Fruit fly (Drosophila melanogaster) whole organism, embryonic: ENCODE measurements around the gene Cyt-c-p.
A peak's percentile ranks its signal among the peaks of the same experiment; 100 is the strongest.

ENCODE experiments used
- Bdp1 ChIP-seq: fragments of 200-800 bp; sonication (Bioruptor generic); optimal IDR thresholded peaks from 3 replicates; lab custom pipeline; 2016; ENCODE audit warnings: missing biosample characterization, missing genetic modification characterization
- CG11695 ChIP-seq: fragments of 200-800 bp; sonication (Bioruptor generic); IDR thresholded peaks from 3 replicates; pipeline ENCODE4 v1.3.6; 2022; ENCODE audit warnings: missing biosample characterization, missing genetic modification characterization
- CG14014 ChIP-seq: fragments of 200-800 bp; sonication (Bioruptor generic); IDR thresholded peaks from 2 replicates; pipeline ENCODE4 v1.3.6; 2022; ENCODE audit warnings: missing biosample characterization, missing genetic modification characterization
- CG15269 ChIP-seq: fragments of 200-800 bp; sonication (Bioruptor generic); optimal IDR thresholded peaks from 2 replicates; lab custom pipeline; 2018; ENCODE audit warnings: missing biosample characterization, mild to moderate bottlenecking, missing genetic modification characterization, moderate library complexity
- CG15601 ChIP-seq: fragments of 200-800 bp; sonication (Bioruptor generic); optimal IDR thresholded peaks from 3 replicates; lab custom pipeline; 2019; ENCODE audit warnings: missing biosample characterization, mild to moderate bottlenecking, missing genetic modification characterization, moderate library complexity
- CG15696 ChIP-seq: fragments of 200-800 bp; sonication (Bioruptor generic); optimal IDR thresholded peaks from 2 replicates; lab custom pipeline; 2019; ENCODE audit warnings: missing biosample characterization, mild to moderate bottlenecking, missing genetic modification characterization, moderate library complexity
- CG1647 ChIP-seq: fragments of 200-800 bp; sonication (Bioruptor generic); optimal IDR thresholded peaks from 3 replicates; lab custom pipeline; 2016; ENCODE audit warnings: missing biosample characterization, missing genetic modification characterization
- CG2120 ChIP-seq: fragments of 200-800 bp; sonication (Bioruptor generic); optimal IDR thresholded peaks from 3 replicates; lab custom pipeline; 2016; ENCODE audit warnings: missing biosample characterization, missing genetic modification characterization
- CG2678 ChIP-seq: fragments of 200-800 bp; sonication (Bioruptor generic); optimal IDR thresholded peaks from 3 replicates; lab custom pipeline; 2019; ENCODE audit warnings: missing biosample characterization, mild to moderate bottlenecking, missing genetic modification characterization, moderate library complexity
- CG30020 ChIP-seq: fragments of 200-800 bp; optimal IDR thresholded peaks from 2 replicates; lab custom pipeline; 2019; ENCODE audit warnings: missing biosample characterization, mild to moderate bottlenecking, missing genetic modification characterization, moderate library complexity
- CG34376 ChIP-seq: fragments of 200-800 bp; sonication (Bioruptor generic); optimal IDR thresholded peaks from 2 replicates; lab custom pipeline; 2018; ENCODE audit warnings: missing biosample characterization, mild to moderate bottlenecking, missing genetic modification characterization
- CG4360 ChIP-seq: fragments of 200-800 bp; sonication (Bioruptor generic); IDR thresholded peaks from 2 replicates; pipeline ENCODE4 v1.3.6; 2022; ENCODE audit warnings: missing biosample characterization, missing genetic modification characterization
- CG5953 ChIP-seq: fragments of 200-800 bp; sonication (Bioruptor generic); IDR thresholded peaks from 2 replicates; pipeline ENCODE4 v1.3.6; 2022; ENCODE audit warnings: missing biosample characterization, missing genetic modification characterization
- CG6765 ChIP-seq: fragments of 200-800 bp; sonication (Bioruptor generic); optimal IDR thresholded peaks from 3 replicates; lab custom pipeline; 2017; ENCODE audit warnings: missing biosample characterization, mild to moderate bottlenecking, missing genetic modification characterization
- CG6854 ChIP-seq: fragments of 200-800 bp; sonication (Bioruptor generic); optimal IDR thresholded peaks from 3 replicates; lab custom pipeline; 2017; ENCODE audit warnings: missing biosample characterization, mild to moderate bottlenecking, missing genetic modification characterization
- CG7963 ChIP-seq: fragments of 200-800 bp; sonication (Bioruptor generic); IDR thresholded peaks from 3 replicates; pipeline ENCODE4 v1.3.6; 2022; ENCODE audit warnings: missing biosample characterization, missing genetic modification characterization; ENCODE audit not compliant: partially characterized antibody
- Dad ChIP-seq: fragments of 200-800 bp; sonication (Bioruptor generic); optimal IDR thresholded peaks from 3 replicates; lab custom pipeline; 2016; ENCODE audit warnings: missing biosample characterization, missing genetic modification characterization
- Dip3 ChIP-seq: fragments of 200-800 bp; sonication (Bioruptor generic); optimal IDR thresholded peaks from 3 replicates; lab custom pipeline; 2016; ENCODE audit warnings: missing biosample characterization, missing genetic modification characterization
- E2f2 ChIP-seq: fragments of 200-800 bp; sonication (Bioruptor generic); IDR thresholded peaks from 2 replicates; pipeline ENCODE4 v1.3.6; 2022; ENCODE audit warnings: missing biosample characterization, missing genetic modification characterization
- Ets97D ChIP-seq: fragments of 200-800 bp; sonication (Bioruptor generic); optimal IDR thresholded peaks from 3 replicates; lab custom pipeline; 2016; ENCODE audit warnings: missing biosample characterization, missing genetic modification characterization
- H15 ChIP-seq: fragments of 200-800 bp; sonication (Bioruptor generic); IDR thresholded peaks from 3 replicates; pipeline ENCODE4 v1.3.6; 2022; ENCODE audit warnings: missing biosample characterization, missing genetic modification characterization
- HmgD ChIP-seq: fragments of 200-800 bp; sonication (Bioruptor generic); optimal IDR thresholded peaks from 3 replicates; lab custom pipeline; 2016; ENCODE audit warnings: missing biosample characterization, missing genetic modification characterization
- Kr ChIP-seq: fragments of 200-800 bp; sonication (Bioruptor generic); optimal IDR thresholded peaks from 2 replicates; lab custom pipeline; 2017; ENCODE audit warnings: missing biosample characterization, mild to moderate bottlenecking, missing genetic modification characterization
- MBD-R2 ChIP-seq: fragments of 200-800 bp; sonication (Bioruptor generic); IDR thresholded peaks from 2 replicates; pipeline ENCODE4 v1.3.6; 2022; ENCODE audit warnings: missing biosample characterization, missing genetic modification characterization
- MESR4 ChIP-seq: fragments of 200-800 bp; sonication (Bioruptor generic); optimal IDR thresholded peaks from 2 replicates; lab custom pipeline; 2018; ENCODE audit warnings: missing biosample characterization, mild to moderate bottlenecking, missing genetic modification characterization, moderate library complexity
- Mad ChIP-seq: fragments of 200-800 bp; sonication (Bioruptor generic); optimal IDR thresholded peaks from 2 replicates; lab custom pipeline; 2016; ENCODE audit warnings: missing biosample characterization, missing genetic modification characterization
- Mrtf ChIP-seq: fragments of 200-800 bp; sonication (Bioruptor generic); IDR thresholded peaks from 3 replicates; pipeline ENCODE4 v1.3.6; 2022; ENCODE audit warnings: missing biosample characterization, missing genetic modification characterization
- Myb ChIP-seq: fragments of 200-800 bp; sonication (Bioruptor generic); optimal IDR thresholded peaks from 2 replicates; lab custom pipeline; 2016; ENCODE audit warnings: missing biosample characterization, missing genetic modification characterization
- Oaz ChIP-seq: fragments of 200-800 bp; sonication (Bioruptor generic); IDR thresholded peaks from 2 replicates; pipeline ENCODE4 v1.3.6; 2022; ENCODE audit warnings: missing biosample characterization, missing genetic modification characterization
- bcd ChIP-seq: fragments of 200-800 bp; sonication (Bioruptor generic); optimal IDR thresholded peaks from 2 replicates; lab custom pipeline; 2017; ENCODE audit warnings: missing biosample characterization, mild to moderate bottlenecking, missing genetic modification characterization
- bowl ChIP-seq: fragments of 200-800 bp; sonication (Bioruptor generic); IDR thresholded peaks from 2 replicates; pipeline ENCODE4 v1.3.6; 2022; ENCODE audit warnings: missing biosample characterization, missing genetic modification characterization
- caup ChIP-seq: fragments of 200-800 bp; sonication (Bioruptor generic); optimal IDR thresholded peaks from 3 replicates; lab custom pipeline; 2017; ENCODE audit warnings: missing biosample characterization, mild to moderate bottlenecking, missing genetic modification characterization, moderate library complexity; ENCODE audit not compliant: severe bottlenecking
- da ChIP-seq: fragments of 200-800 bp; sonication (Bioruptor generic); optimal IDR thresholded peaks from 2 replicates; lab custom pipeline; 2016; ENCODE audit warnings: missing biosample characterization, missing genetic modification characterization
- dan ChIP-seq: fragments of 200-800 bp; sonication (Bioruptor generic); IDR thresholded peaks from 2 replicates; pipeline ENCODE4 v1.3.6; 2022; ENCODE audit warnings: missing biosample characterization, missing genetic modification characterization
- gfzf ChIP-seq: fragments of 200-800 bp; sonication (Bioruptor generic); optimal IDR thresholded peaks from 2 replicates; lab custom pipeline; 2016; ENCODE audit warnings: missing biosample characterization, mild to moderate bottlenecking, missing genetic modification characterization, moderate library complexity
- gsb ChIP-seq: fragments of 200-800 bp; sonication (Bioruptor generic); IDR thresholded peaks from 2 replicates; pipeline ENCODE4 v1.3.6; 2022; ENCODE audit warnings: missing biosample characterization, missing genetic modification characterization
- hbn ChIP-seq: fragments of 200-800 bp; sonication (Bioruptor generic); IDR thresholded peaks from 2 replicates; pipeline ENCODE4 v1.3.6; 2022; ENCODE audit warnings: missing biosample characterization, missing genetic modification characterization; ENCODE audit not compliant: partially characterized antibody
- luna ChIP-seq: fragments of 200-800 bp; sonication (Bioruptor generic); optimal IDR thresholded peaks from 2 replicates; lab custom pipeline; 2016; ENCODE audit warnings: missing biosample characterization, missing genetic modification characterization
- maf-S ChIP-seq: fragments of 200-800 bp; sonication (Bioruptor generic); optimal IDR thresholded peaks from 2 replicates; lab custom pipeline; 2016; ENCODE audit warnings: missing biosample characterization, missing genetic modification characterization
- mld ChIP-seq: fragments of 200-800 bp; sonication (Bioruptor generic); IDR thresholded peaks from 3 replicates; pipeline ENCODE4 v1.3.6; 2022; ENCODE audit warnings: missing biosample characterization, missing genetic modification characterization; ENCODE audit not compliant: partially characterized antibody
- nmo ChIP-seq: fragments of 200-800 bp; sonication (Bioruptor generic); optimal IDR thresholded peaks from 2 replicates; lab custom pipeline; 2018; ENCODE audit warnings: missing biosample characterization, mild to moderate bottlenecking, missing genetic modification characterization, moderate library complexity
- org-1 ChIP-seq: fragments of 200-800 bp; sonication (Bioruptor generic); optimal IDR thresholded peaks from 2 replicates; lab custom pipeline; 2017; ENCODE audit warnings: missing biosample characterization, missing genetic modification characterization
- pros ChIP-seq: fragments of 200-800 bp; sonication (Bioruptor generic); optimal IDR thresholded peaks from 3 replicates; lab custom pipeline; 2019; ENCODE audit warnings: missing biosample characterization, mild to moderate bottlenecking, missing genetic modification characterization, moderate library complexity
- run ChIP-seq: fragments of 200-800 bp; sonication (Bioruptor generic); optimal IDR thresholded peaks from 3 replicates; lab custom pipeline; 2018; ENCODE audit warnings: missing biosample characterization, mild to moderate bottlenecking, missing genetic modification characterization
- sc ChIP-seq, 3 experiments: fragments of >200 bp in 2 of 3; fragments of 200-800 bp in 1 of 3; sonication (Bioruptor generic) in 1 of 3; optimal IDR thresholded peaks; 2 replicates in 2 of 3; 3 replicates in 1 of 3; lab custom pipeline; 2017; ENCODE audit warnings: mild to moderate bottlenecking in 1 of 3, missing biosample characterization in 1 of 3, missing genetic modification characterization in 1 of 3, missing genetic modification reagents in 1 of 3
- scrt ChIP-seq: fragments of 200-800 bp; sonication (Bioruptor generic); optimal IDR thresholded peaks from 2 replicates; lab custom pipeline; 2018; ENCODE audit warnings: missing biosample characterization, mild to moderate bottlenecking, missing genetic modification characterization, moderate library complexity
- sisA ChIP-seq: fragments of 200-800 bp; sonication (Bioruptor generic); IDR thresholded peaks from 2 replicates; pipeline ENCODE4 v1.3.6; 2022; ENCODE audit warnings: missing biosample characterization, missing genetic modification characterization
- slbo ChIP-seq: fragments of 200-800 bp; sonication (Bioruptor generic); IDR thresholded peaks from 2 replicates; pipeline ENCODE4 v1.3.6; 2022; ENCODE audit warnings: missing biosample characterization, missing genetic modification characterization
- tx ChIP-seq: fragments of 200-800 bp; sonication (Bioruptor generic); optimal IDR thresholded peaks from 2 replicates; lab custom pipeline; 2016; ENCODE audit warnings: missing biosample characterization, missing genetic modification characterization
- vnd ChIP-seq: fragments of 200-800 bp; sonication (Bioruptor generic); IDR thresholded peaks from 3 replicates; pipeline ENCODE4 v1.3.6; 2022; ENCODE audit warnings: missing biosample characterization, missing genetic modification characterization; ENCODE audit not compliant: partially characterized antibody

The Cyt-c-p gene

DNA sequence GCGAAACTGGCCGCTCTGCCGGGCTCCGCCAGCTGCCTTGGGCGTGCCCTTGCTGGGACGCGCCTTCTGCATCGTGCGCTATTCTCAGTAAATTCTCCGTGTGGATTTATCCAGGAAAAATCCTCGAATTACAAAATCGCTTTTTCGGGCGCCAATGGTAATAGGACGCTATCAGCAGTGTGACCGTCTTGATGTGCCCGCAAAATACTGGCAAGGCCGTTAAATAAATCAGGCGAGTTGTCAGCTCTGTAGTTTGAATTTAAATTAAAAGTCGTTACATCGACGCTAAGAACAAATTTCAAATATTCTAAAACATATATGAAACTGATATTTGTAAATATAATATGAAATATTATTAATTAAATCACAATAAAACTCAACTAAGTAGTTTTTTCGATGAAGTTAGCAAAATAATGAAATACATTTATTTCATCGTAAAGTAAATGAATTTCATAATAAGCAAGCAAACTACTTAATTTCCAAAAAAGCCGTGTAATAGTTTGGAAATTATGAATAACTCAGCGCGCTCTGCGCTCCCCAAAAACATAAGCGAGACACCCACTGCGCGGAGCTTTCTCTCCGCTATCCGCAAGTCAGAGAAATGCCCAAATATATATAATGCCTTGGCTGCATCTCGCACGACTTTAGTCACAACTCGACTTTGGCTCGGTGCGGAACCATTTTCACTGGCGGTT, 18.6 kb downstream of the Cyt-c-p start, which contains the start of the genes glu and ChLD3 (continued):
- TF ChIP-seq Kr (GFP tag; lab: Kevin White, UChicago), result no peak
- no peak for TF ChIP-seq CG5953 (GFP tag; lab: Robert Waterston, UW)
- peak; percentile 88 for TF ChIP-seq E2f2 (GFP tag; lab: Robert Waterston, UW)
- no peak for TF ChIP-seq Mad (GFP tag; lab: Kevin White, UChicago)
- TF ChIP-seq dan (GFP tag; lab: Robert Waterston, UW), result no peak
- TF ChIP-seq CG1647 (GFP tag; lab: Kevin White, UChicago), result no peak
- no peak for TF ChIP-seq CG11695
- no peak for TF ChIP-seq bcd
- peak; percentile 40 for TF ChIP-seq Ets97D (GFP tag; lab: Kevin White, UChicago)
- no peak for TF ChIP-seq CG6854 (GFP tag; lab: Kevin White, UChicago)
- no peak for TF ChIP-seq sc (optimal IDR thresholded peaks at IDR 0.05; lab: Kevin White, UChicago)
- no peak for TF ChIP-seq sc (GFP tag; optimal IDR thresholded peaks at IDR 0.05; lab: Kevin White, UChicago)
- TF ChIP-seq mld (GFP tag; lab: Robert Waterston, UW), result no peak
- peak; percentile 43 for TF ChIP-seq MESR4
- TF ChIP-seq H15 (GFP tag; lab: Robert Waterston, UW), result no peak
- TF ChIP-seq bowl (GFP tag; lab: Robert Waterston, UW), result no peak
- peak; percentile 3 for TF ChIP-seq CG30020 (tag; lab: Kevin White, UChicago)
- no peak for TF ChIP-seq nmo
- TF ChIP-seq Oaz, result no peak
- no peak for TF ChIP-seq org-1
- TF ChIP-seq CG15269 (tag; lab: Kevin White, UChicago), result no peak
- TF ChIP-seq da (GFP tag; lab: Kevin White, UChicago), result no peak
- peak; percentile 87 for TF ChIP-seq MBD-R2 (GFP tag; lab: Robert Waterston, UW)
- no peak for TF ChIP-seq luna
- TF ChIP-seq HmgD (GFP tag; lab: Kevin White, UChicago), result no peak
- no peak for TF ChIP-seq CG15696 (tag; lab: Kevin White, UChicago)
- TF ChIP-seq Myb (GFP tag; lab: Kevin White, UChicago), result peak; percentile 98
- no peak for TF ChIP-seq Bdp1 (GFP tag; lab: Kevin White, UChicago)
- no peak for TF ChIP-seq run (tag; lab: Kevin White, UChicago)
- no peak for TF ChIP-seq CG14014 (GFP tag; lab: Robert Waterston, UW)
- TF ChIP-seq maf-S (GFP tag; lab: Kevin White, UChicago), result no peak
- TF ChIP-seq tx (GFP tag; lab: Kevin White, UChicago), result no peak
- TF ChIP-seq CG7963 (GFP tag; lab: Robert Waterston, UW), result 0 out of 3 replicates have a peak, but pooled peaks have one; percentile 35
- TF ChIP-seq CG2120 (GFP tag; lab: Kevin White, UChicago), result no peak
- TF ChIP-seq CG4360 (GFP tag; lab: Robert Waterston, UW), result no peak
- no peak for TF ChIP-seq CG6765
- no peak for TF ChIP-seq pros
- TF ChIP-seq hbn (GFP tag; lab: Robert Waterston, UW), result no peak
- peak; percentile 82 for TF ChIP-seq gfzf (GFP tag; lab: Kevin White, UChicago)
- no peak for TF ChIP-seq slbo (GFP tag; lab: Robert Waterston, UW)
- TF ChIP-seq scrt (GFP tag; lab: Kevin White, UChicago), result no peak
- no peak for TF ChIP-seq gsb (GFP tag; lab: Robert Waterston, UW)
- TF ChIP-seq Dad, result no peak
- no peak for TF ChIP-seq CG34376
- no peak for TF ChIP-seq CG15601 (tag; lab: Kevin White, UChicago)
- no peak for TF ChIP-seq Dip3 (GFP tag; lab: Kevin White, UChicago)
- TF ChIP-seq Mrtf (GFP tag; lab: Robert Waterston, UW), result no peak
- no peak for TF ChIP-seq vnd (GFP tag; lab: Robert Waterston, UW)
- TF ChIP-seq caup (GFP tag; lab: Kevin White, UChicago), result no peak
- TF ChIP-seq CG2678, result no peak
- no peak for TF ChIP-seq sisA (GFP tag; lab: Robert Waterston, UW)
